Worm (Caenorhabditis elegans) whole organism, midembryonic: ENCODE data around the gene srd-68.

Experiments
- T22C8.4 ChIP-seq: fragments of 200-800 bp; sonication (Bioruptor generic); IDR thresholded peaks from 2 replicates; pipeline ENCODE4 v1.3.6; 2022; ENCODE audit warnings: missing genetic modification characterization, missing compliant biosample characterization
- cog-1 ChIP-seq: sonication (generic microtip); optimal IDR thresholded peaks from 2 replicates; lab custom pipeline; 2016; ENCODE audit warnings: missing genetic modification characterization, missing compliant biosample characterization
- flt-1 ChIP-seq: fragments of 200-800 bp; sonication (Bioruptor generic); IDR thresholded peaks from 2 replicates; pipeline ENCODE4 v1.3.6; 2022; ENCODE audit warnings: missing genetic modification characterization, missing compliant biosample characterization
- klf-2 ChIP-seq: fragments of 200-800 bp; sonication (Bioruptor generic); conservative IDR thresholded peaks from 2 replicates; pipeline ENCODE4 v1.3.6; 2022; ENCODE audit warnings: missing genetic modification reagents, missing genetic modification characterization, missing compliant biosample characterization
- med-1 ChIP-seq: sonication (generic microtip); optimal IDR thresholded peaks from 2 replicates; lab custom pipeline; 2017; ENCODE audit warnings: missing genetic modification characterization, mild to moderate bottlenecking, missing compliant biosample characterization, antibody characterized with exemption, missing genetic modification reagents; ENCODE audit not compliant: insufficient read depth
- ref-1 ChIP-seq: fragments of 200-800 bp; sonication (Bioruptor generic); conservative IDR thresholded peaks from 2 replicates; pipeline ENCODE4 v1.3.6; 2022; ENCODE audit warnings: missing genetic modification reagents, missing genetic modification characterization, missing compliant biosample characterization
- tab-1 ChIP-seq: fragments of 200-800 bp; sonication (Bioruptor generic); IDR thresholded peaks from 2 replicates; pipeline ENCODE4 v1.3.6; 2022; ENCODE audit warnings: missing genetic modification characterization, missing compliant biosample characterization
- ztf-23 ChIP-seq: fragments of 200-800 bp; sonication (Bioruptor generic); IDR thresholded peaks from 2 replicates; pipeline ENCODE4 v1.3.6; 2022; ENCODE audit warnings: missing genetic modification reagents, missing genetic modification characterization, missing compliant biosample characterization
- ztf-29 ChIP-seq: fragments of 200-800 bp; sonication (Bioruptor generic); IDR thresholded peaks from 2 replicates; pipeline ENCODE4 v1.3.6; 2022; ENCODE audit warnings: missing genetic modification reagents, missing genetic modification characterization, missing compliant biosample characterization

srd-68 gene

ce11 chrV:16884744-16885143, 17.9 kb downstream of the srd-68 start, which contains the start of gene F09C6.13:
Gene F09C6.13 (plus strand): TSS chrV:16885044.
- no peak for TF ChIP-seq tab-1 (GFP tag; lab: Robert Waterston, UW)
- no peak for TF ChIP-seq cog-1 (tag; lab: Kevin White, UChicago)
- TF ChIP-seq ref-1 (GFP tag; lab: Robert Waterston, UW): no peak

DNA sequence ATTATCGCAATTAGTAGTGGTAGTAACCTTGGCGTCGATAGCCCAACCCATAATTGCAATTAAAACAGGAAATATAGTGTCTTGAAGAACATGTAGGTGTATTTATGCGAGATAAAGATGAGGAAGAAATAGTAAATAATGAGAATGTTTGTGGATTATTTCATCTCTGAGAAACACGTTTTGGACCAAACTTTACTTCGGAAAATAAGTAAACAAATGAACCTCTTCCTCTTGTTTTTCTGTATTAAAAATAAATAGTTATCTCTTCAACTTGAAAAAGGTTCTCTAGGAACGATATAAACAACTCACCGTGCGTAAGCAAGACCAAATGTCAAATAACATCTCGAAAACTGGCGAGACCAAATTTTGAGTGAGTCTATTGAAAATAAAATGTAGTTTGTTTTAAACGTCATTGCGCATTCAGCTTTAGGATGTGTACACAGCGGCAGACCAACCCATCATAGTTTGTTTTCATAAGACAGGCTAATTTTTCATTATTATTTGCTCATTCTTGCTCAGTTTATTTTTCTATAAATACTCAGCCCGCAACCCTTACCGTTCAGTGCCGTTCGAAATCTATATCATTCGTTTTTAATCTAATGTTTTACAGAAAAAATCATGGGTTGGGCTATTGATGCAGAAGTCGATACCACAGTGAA, 20.2 kb downstream of the srd-68 start, which contains the start of the genes F09C6.11 and F09C6.12:
Gene F09C6.11, minus strand, starts transcription at position 51 of the 659 bp plus-strand sequence.
Gene F09C6.12, plus strand, starts transcription at position 609 of the 659 bp plus-strand sequence.
- no peak for TF ChIP-seq T22C8.4 (GFP tag; lab: Robert Waterston, UW)
- no peak for TF ChIP-seq med-1 (GFP tag; lab: Kevin White, UChicago)
- TF ChIP-seq ref-1 (GFP tag; lab: Robert Waterston, UW): no peak
- TF ChIP-seq klf-2 (GFP tag; lab: Robert Waterston, UW): no peak
- no peak for TF ChIP-seq cog-1 (tag; lab: Kevin White, UChicago)
- TF ChIP-seq ztf-23: no peak
- no peak for TF ChIP-seq ztf-29

DNA sequence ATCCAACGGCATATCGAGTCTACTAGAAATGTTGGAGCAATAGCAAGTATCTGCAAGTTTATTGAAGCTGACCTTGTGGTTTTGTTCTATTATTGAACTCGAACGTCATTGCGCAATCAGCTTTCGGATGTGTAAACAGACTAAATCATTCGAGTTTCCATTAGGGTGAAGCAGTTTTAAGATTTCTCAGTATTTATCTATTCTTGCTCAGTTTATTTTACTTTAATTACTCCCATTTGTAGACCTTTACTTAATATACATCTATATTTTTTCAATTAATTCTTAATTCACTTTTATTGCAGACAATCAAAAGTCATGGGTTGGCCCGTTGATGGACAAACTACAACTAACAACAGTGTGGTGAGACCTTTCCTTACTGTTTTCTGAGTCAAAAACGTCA, 21.9 kb downstream of the srd-68 start, which contains the start of gene F09C6.14:
Gene F09C6.14, plus strand, starts transcription at position 301 of the 400 bp plus-strand sequence.
- no peak for TF ChIP-seq ztf-29
- no peak for TF ChIP-seq klf-2 (GFP tag; lab: Robert Waterston, UW)
- no peak for TF ChIP-seq ztf-23
- TF ChIP-seq ref-1 (GFP tag; lab: Robert Waterston, UW): no peak
- TF ChIP-seq med-1 (GFP tag; lab: Kevin White, UChicago): no peak
- no peak for TF ChIP-seq flt-1
- no peak for TF ChIP-seq tab-1 (GFP tag; lab: Robert Waterston, UW)
- no peak for TF ChIP-seq cog-1 (tag; lab: Kevin White, UChicago)
- TF ChIP-seq T22C8.4 (GFP tag; lab: Robert Waterston, UW): no peak

ce11 chrV:16880054-16880453, 22.6 kb downstream of the srd-68 start, which contains the start of gene F09C6.3:
Gene F09C6.3 (minus strand): TSS chrV:16880154.
- TF ChIP-seq flt-1 (no peak), tab-1 (GFP tag; lab: Robert Waterston, UW) (no peak), ztf-29 (no peak), klf-2 (GFP tag; lab: Robert Waterston, UW) (no peak)

ce11 chrV:16879532-16879931, 23.1 kb downstream of the srd-68 start:
- TF ChIP-seq T22C8.4 (GFP tag; lab: Robert Waterston, UW) (no peak), klf-2 (GFP tag; lab: Robert Waterston, UW) (no peak), ztf-29 (no peak), tab-1 (GFP tag; lab: Robert Waterston, UW) (no peak), ztf-23 (no peak), flt-1 (no peak), cog-1 (tag; lab: Kevin White, UChicago) (no peak), ref-1 (GFP tag; lab: Robert Waterston, UW) (no peak), med-1 (GFP tag; lab: Kevin White, UChicago) (no peak)

DNA sequence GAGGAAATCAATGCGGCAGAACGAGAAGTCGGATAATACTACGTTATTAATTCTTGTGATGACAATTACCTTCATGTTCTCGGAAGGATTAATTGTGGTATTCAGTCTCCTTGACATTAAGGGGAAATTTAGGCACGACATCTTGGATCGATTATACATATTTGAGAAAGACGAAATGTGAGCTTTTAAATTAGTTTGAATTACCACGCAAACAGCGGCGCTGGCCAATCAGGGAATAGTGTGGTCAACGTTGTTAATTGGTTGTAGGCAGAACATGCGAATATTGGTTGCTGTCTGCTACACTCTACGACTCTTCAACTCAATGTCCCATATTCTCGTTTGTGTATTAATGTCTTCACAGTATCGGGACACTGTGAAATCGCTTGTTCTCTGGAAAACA, 27.7 kb downstream of the srd-68 start, which contains the start of gene F49A5.10:
Gene F49A5.10, plus strand, starts transcription at position 301 of the 400 bp plus-strand sequence.
- TF ChIP-seq cog-1 (tag; lab: Kevin White, UChicago) (no peak), ztf-29 (no peak), ref-1 (GFP tag; lab: Robert Waterston, UW) (no peak), tab-1 (GFP tag; lab: Robert Waterston, UW) (no peak), T22C8.4 (GFP tag; lab: Robert Waterston, UW) (no peak)

ce11 chrV:16873642-16874041, 29.0 kb downstream of the srd-68 start, which contains the start of gene srw-23:
Gene srw-23 (plus strand): TSS chrV:16873942.
- TF ChIP-seq ztf-23: no peak
- no peak for TF ChIP-seq klf-2 (GFP tag; lab: Robert Waterston, UW)
- TF ChIP-seq flt-1: no peak
- no peak for TF ChIP-seq med-1 (GFP tag; lab: Kevin White, UChicago)

DNA sequence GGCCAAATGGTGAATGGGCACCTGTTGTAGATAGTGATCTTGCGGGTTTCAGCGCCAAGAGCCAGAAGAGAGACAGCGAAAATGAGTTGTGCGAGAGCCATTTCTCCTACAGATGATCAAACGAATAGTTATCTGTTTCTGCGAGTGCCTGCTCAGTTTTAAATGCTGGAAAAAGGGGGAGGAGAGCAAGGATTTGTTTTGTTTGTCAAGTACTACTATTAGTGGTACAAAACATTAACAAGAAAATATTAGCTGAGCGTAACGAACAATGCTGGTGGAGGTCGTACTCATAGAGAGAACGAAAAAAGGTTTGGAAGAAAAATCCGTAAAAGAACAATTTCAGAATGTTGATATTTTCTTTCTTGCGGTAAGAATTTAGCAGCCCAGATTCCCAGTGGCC, 31.2 kb downstream of the srd-68 start, which contains the start of gene thn-4:
Gene thn-4, minus strand, starts transcription at position 101 of the 400 bp plus-strand sequence.
- TF ChIP-seq ref-1 (GFP tag; lab: Robert Waterston, UW): no peak
- TF ChIP-seq tab-1 (GFP tag; lab: Robert Waterston, UW): no peak
- TF ChIP-seq flt-1: no peak

- TF ChIP-seq med-1 (GFP tag; lab: Kevin White, UChicago) (no peak), ref-1 (GFP tag; lab: Robert Waterston, UW) (no peak), klf-2 (GFP tag; lab: Robert Waterston, UW) (no peak), ztf-29 (no peak)
Measured at ce11 chrV:16869740-16870139, 32.9 kb downstream of the srd-68 start, which contains the start of gene clec-33. Gene clec-33 (minus strand): TSS chrV:16869840.

DNA sequence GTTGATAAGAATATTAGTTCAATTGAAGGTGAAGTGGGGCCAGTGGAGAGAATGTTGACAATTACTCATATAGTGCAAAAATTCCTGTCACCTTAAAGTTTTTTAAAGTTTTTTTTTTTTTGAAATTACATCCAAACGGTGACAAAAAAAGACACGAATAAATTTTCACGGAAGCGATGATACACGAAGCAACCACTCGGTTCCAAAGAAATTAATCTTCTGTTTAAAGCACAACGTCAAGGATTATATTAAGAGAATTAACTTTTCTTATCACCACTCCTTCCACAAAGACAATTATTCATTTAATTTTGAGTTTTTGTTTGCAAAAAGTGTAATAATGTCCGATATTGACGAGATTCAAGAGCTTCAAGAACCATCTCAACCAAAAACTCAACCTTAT, 37.2 kb downstream of the srd-68 start, which contains the start of gene clec-28:
Gene clec-28, plus strand, starts transcription at position 301 of the 400 bp plus-strand sequence.
- no peak for TF ChIP-seq ref-1 (GFP tag; lab: Robert Waterston, UW)
- TF ChIP-seq med-1 (GFP tag; lab: Kevin White, UChicago): no peak
